Worm (Caenorhabditis elegans): ENCODE data around the gene F46G11.6.

- TF ChIP-seq nhr-237 (tag; optimal IDR thresholded peaks at IDR 0.05) (no peak), snpc-4 (tag; optimal IDR thresholded peaks at IDR 0.05) (no peak), nhr-2 (tag; optimal IDR thresholded peaks at IDR 0.05) (no peak), nhr-76 (tag; optimal IDR thresholded peaks at IDR 0.05) (no peak), tbx-8 (GFP tag; optimal IDR thresholded peaks at IDR 0.05) (no peak), nhr-12 (tag; optimal IDR thresholded peaks at IDR 0.05) (no peak), lin-13 (tag; optimal IDR thresholded peaks at IDR 0.05) (no peak), pha-4 (tag; optimal IDR thresholded peaks at IDR 0.05) (no peak), unc-62 (GFP tag; optimal IDR thresholded peaks at IDR 0.05) (no peak), unc-120 (tag; optimal IDR thresholded peaks at IDR 0.05; ENCODE audit: poor library complexity, severe bottlenecking) (no peak), blmp-1 (tag; optimal IDR thresholded peaks at IDR 0.05) (no peak), mls-2 (tag; optimal IDR thresholded peaks at IDR 0.05) (no peak), cnd-1 (tag; optimal IDR thresholded peaks at IDR 0.05) (no peak), sem-2 (GFP tag; optimal IDR thresholded peaks at IDR 0.05) (no peak)
Measured at ce11 chrX:5802582-5802981, 16.3 kb downstream of the F46G11.6 start.
